Worm (Caenorhabditis elegans): Measurements from ENCODE around the gene spe-26.

The spe-26 gene

DNA sequence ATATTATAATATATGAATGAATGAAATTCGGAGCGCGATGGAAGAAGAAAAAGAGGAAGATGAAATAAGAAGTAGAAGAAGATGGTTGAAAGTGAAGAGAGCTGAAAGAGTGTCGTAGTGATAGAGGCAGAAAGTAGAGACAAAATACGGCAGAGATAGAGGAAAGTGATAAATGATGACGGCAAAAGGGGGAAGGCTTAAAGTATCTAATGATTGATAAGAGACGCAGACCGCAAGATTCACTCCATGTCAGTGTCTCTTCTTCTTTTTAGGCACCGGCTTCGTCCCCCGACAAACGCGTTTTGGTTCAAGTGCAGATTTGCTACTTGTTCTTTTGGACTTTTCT is 49.4 kb downstream of the spe-26 start:
- TF ChIP-seq ceh-82 (tag; optimal IDR thresholded peaks at IDR 0.05) (no peak), nhr-10 (tag; optimal IDR thresholded peaks at IDR 0.05) (no peak), unc-62 (GFP tag; optimal IDR thresholded peaks at IDR 0.05) (peak; percentile 15), nhr-12 (tag; optimal IDR thresholded peaks at IDR 0.05) (no peak), lsy-2 (tag; optimal IDR thresholded peaks at IDR 0.05) (peak in 1 of 2 experiments; percentile 52), nhr-25 (tag; optimal IDR thresholded peaks at IDR 0.05) (peak; percentile 44), crh-2 (tag; optimal IDR thresholded peaks at IDR 0.05) (peak; percentile 93), ztf-4 (tag; optimal IDR thresholded peaks at IDR 0.05) (peak; percentile 77), sma-9 (GFP tag; optimal IDR thresholded peaks at IDR 0.05) (peak; percentile 86), sma-9 (tag; optimal IDR thresholded peaks at IDR 0.05) (no peak), F13H6.1 (tag; optimal IDR thresholded peaks at IDR 0.05) (peak; percentile 74), dmd-4 (tag; optimal IDR thresholded peaks at IDR 0.05) (no peak), unc-55 (GFP tag; optimal IDR thresholded peaks at IDR 0.05) (peak; percentile 87), mbf-1 (tag; optimal IDR thresholded peaks at IDR 0.05) (no peak), ztf-11 (tag; optimal IDR thresholded peaks at IDR 0.05) (no peak), zag-1 (tag; optimal IDR thresholded peaks at IDR 0.05) (no peak), gmeb-1 (tag; optimal IDR thresholded peaks at IDR 0.05) (peak; percentile 46), nhr-129 (tag; optimal IDR thresholded peaks at IDR 0.05) (peak; percentile 37), lin-39 (tag; optimal IDR thresholded peaks at IDR 0.05) (no peak), sem-4 (tag; optimal IDR thresholded peaks at IDR 0.05) (no peak), mab-5 (tag; optimal IDR thresholded peaks at IDR 0.05) (peak; percentile 84), R02D3.7 (tag; optimal IDR thresholded peaks at IDR 0.05) (no peak), ZK546.5 (tag; optimal IDR thresholded peaks at IDR 0.05) (no peak), nhr-77 (tag; optimal IDR thresholded peaks at IDR 0.05) (no peak), nhr-21 (tag; optimal IDR thresholded peaks at IDR 0.05) (peak; percentile 84), blmp-1 (tag; optimal IDR thresholded peaks at IDR 0.05; ENCODE audit: insufficient read depth) (peak; percentile 100), nhr-23 (tag; optimal IDR thresholded peaks at IDR 0.05) (no peak), nhr-6 (tag; optimal IDR thresholded peaks at IDR 0.05) (no peak), peb-1 (tag; optimal IDR thresholded peaks at IDR 0.05) (no peak), egl-27 (tag; optimal IDR thresholded peaks at IDR 0.05) (peak; percentile 48), sma-3 (GFP tag; optimal IDR thresholded peaks at IDR 0.05) (peak; percentile 79), lin-13 (GFP tag; optimal IDR thresholded peaks at IDR 0.05) (no peak), elt-1 (tag; optimal IDR thresholded peaks at IDR 0.05) (no peak), mdl-1 (tag; optimal IDR thresholded peaks at IDR 0.05) (peak in 1 of 2 experiments; percentile 15), ztf-1 (GFP tag; conservative IDR thresholded peaks at IDR 0.05) (no peak), ama-1 (optimal IDR thresholded peaks at IDR 0.05) (no peak), Y55F3AM.14 (GFP tag; optimal IDR thresholded peaks at IDR 0.05) (no peak), skn-1 (tag; optimal IDR thresholded peaks at IDR 0.05) (peak; percentile 65), fos-1 (tag; optimal IDR thresholded peaks at IDR 0.05) (peak; percentile 95), nhr-237 (tag; optimal IDR thresholded peaks at IDR 0.05) (no peak), nhr-11 (tag; optimal IDR thresholded peaks at IDR 0.05) (no peak), aly-2 (tag; optimal IDR thresholded peaks at IDR 0.05) (no peak), C34F6.9 (tag; optimal IDR thresholded peaks at IDR 0.05) (no peak), ceh-16 (tag; optimal IDR thresholded peaks at IDR 0.05) (no peak), unc-39 (tag; optimal IDR thresholded peaks at IDR 0.05) (no peak), alr-1 (tag; optimal IDR thresholded peaks at IDR 0.05) (no peak), elt-3 (tag; optimal IDR thresholded peaks at IDR 0.05) (no peak), lin-11 (tag; optimal IDR thresholded peaks at IDR 0.05) (no peak), snpc-4 (tag; optimal IDR thresholded peaks at IDR 0.05) (peak; percentile 1)
